Worm (Caenorhabditis elegans) whole organism, early embryonic: ENCODE results near the gene D1005.4.

Experiments used
- B0310.2 ChIP-seq: sonication (generic microtip); optimal IDR thresholded peaks from 2 replicates; lab custom pipeline; 2016; ENCODE audit warnings: mild to moderate bottlenecking, missing genetic modification characterization, missing compliant biosample characterization
- F13C5.2 ChIP-seq: sonication (generic microtip); optimal IDR thresholded peaks from 2 replicates; lab custom pipeline; 2017; ENCODE audit warnings: mild to moderate bottlenecking, missing genetic modification characterization, inconsistent platforms, missing compliant biosample characterization
- aly-1 ChIP-seq: sonication (generic microtip); optimal IDR thresholded peaks from 2 replicates; lab custom pipeline; 2016; ENCODE audit warnings: missing genetic modification characterization, missing compliant biosample characterization
- ama-1 ChIP-seq: fragments of 150-350 bp; optimal IDR thresholded peaks from 2 replicates; lab custom pipeline; 2014
- ceh-13 ChIP-seq: fragments of 200-800 bp; sonication (Bioruptor generic); optimal IDR thresholded peaks from 2 replicates; lab custom pipeline; 2018; ENCODE audit warnings: mild to moderate bottlenecking, missing genetic modification characterization, missing compliant biosample characterization
- ceh-36 ChIP-seq: sonication (generic microtip); optimal IDR thresholded peaks from 2 replicates; lab custom pipeline; 2016; ENCODE audit warnings: missing genetic modification characterization, inconsistent platforms, missing compliant biosample characterization
- ets-7 ChIP-seq: sonication (generic microtip); optimal IDR thresholded peaks from 2 replicates; lab custom pipeline; 2016; ENCODE audit warnings: missing genotype, missing genetic modification characterization, missing compliant biosample characterization
- flt-1 ChIP-seq: fragments of 200-800 bp; sonication (Bioruptor generic); IDR thresholded peaks from 2 replicates; pipeline ENCODE4 v1.3.6; 2022; ENCODE audit warnings: missing genetic modification characterization, missing compliant biosample characterization
- hmbx-1 ChIP-seq: sonication (generic microtip); optimal IDR thresholded peaks from 2 replicates; lab custom pipeline; 2016; ENCODE audit warnings: mild to moderate bottlenecking, missing genetic modification characterization, missing compliant biosample characterization
- hmg-4 ChIP-seq: fragments of 200-800 bp; sonication (Bioruptor generic); optimal IDR thresholded peaks from 2 replicates; lab custom pipeline; 2018; ENCODE audit warnings: mild to moderate bottlenecking, missing genetic modification characterization, missing compliant biosample characterization
- hnd-1 ChIP-seq: sonication (generic microtip); optimal IDR thresholded peaks from 2 replicates; lab custom pipeline; 2016; ENCODE audit warnings: missing genetic modification characterization, missing compliant biosample characterization
- pes-1 ChIP-seq: fragments of 200-800 bp; sonication (Bioruptor generic); IDR thresholded peaks from 2 replicates; pipeline ENCODE4 v1.3.6; 2022; ENCODE audit warnings: missing genetic modification reagents, missing genetic modification characterization, missing compliant biosample characterization
- scrt-1 ChIP-seq: fragments of 200-800 bp; sonication (Bioruptor generic); IDR thresholded peaks from 2 replicates; pipeline ENCODE4 v1.3.6; 2022; ENCODE audit warnings: missing genetic modification characterization, missing compliant biosample characterization
- sea-1 ChIP-seq: fragments of 200-800 bp; sonication (Bioruptor generic); conservative IDR thresholded peaks from 2 replicates; pipeline ENCODE4 v1.3.6; 2022; ENCODE audit warnings: missing genetic modification characterization, missing compliant biosample characterization
- tbx-11 ChIP-seq: fragments of 200-800 bp; sonication (Bioruptor generic); IDR thresholded peaks from 2 replicates; pipeline ENCODE4 v1.3.6; 2022; ENCODE audit warnings: missing genetic modification characterization, missing compliant biosample characterization
- tbx-37 ChIP-seq: fragments of 200-800 bp; sonication (Bioruptor generic); conservative IDR thresholded peaks from 2 replicates; pipeline ENCODE4 v1.3.6; 2022; ENCODE audit warnings: missing genetic modification reagents, missing genetic modification characterization, missing compliant biosample characterization
- tra-4 ChIP-seq: sonication (generic microtip); optimal IDR thresholded peaks from 2 replicates; lab custom pipeline; 2017; ENCODE audit warnings: missing genetic modification characterization, missing compliant biosample characterization

Gene D1005.4

ce11 chrX:1478569-1478968 lies 7.0 kb downstream of the D1005.4 start:
- no peak for TF ChIP-seq hmg-4 (GFP tag; lab: Kevin White, UChicago)

ce11 chrX:1477932-1478331 lies 7.7 kb downstream of the D1005.4 start:
- TF ChIP-seq ceh-36 (tag; lab: Kevin White, UChicago): no peak
- TF ChIP-seq tra-4: no peak
- TF ChIP-seq flt-1 (GFP tag; lab: Robert Waterston, UW): no peak
- TF ChIP-seq tbx-11 (GFP tag; lab: Robert Waterston, UW): no peak
- no peak for TF ChIP-seq B0310.2

ce11 chrX:1476005-1476404 lies 9.6 kb downstream of the D1005.4 start:
- TF ChIP-seq pes-1 (GFP tag; lab: Robert Waterston, UW): no peak
- TF ChIP-seq scrt-1: no peak

- TF ChIP-seq ceh-36 (tag; lab: Kevin White, UChicago): no peak
- no peak for TF ChIP-seq hmbx-1
- TF ChIP-seq flt-1 (GFP tag; lab: Robert Waterston, UW): no peak
- TF ChIP-seq ama-1: no peak
- no peak for TF ChIP-seq scrt-1
- no peak for TF ChIP-seq sea-1 (GFP tag; lab: Robert Waterston, UW)
- no peak for TF ChIP-seq aly-1
- TF ChIP-seq hnd-1: no peak
- no peak for TF ChIP-seq tra-4
- TF ChIP-seq hmg-4 (GFP tag; lab: Kevin White, UChicago): no peak
- no peak for TF ChIP-seq tbx-37 (GFP tag; lab: Robert Waterston, UW)
- no peak for TF ChIP-seq F13C5.2 (tag; lab: Kevin White, UChicago)
- TF ChIP-seq ets-7 (tag; lab: Kevin White, UChicago): no peak
- no peak for TF ChIP-seq tbx-11 (GFP tag; lab: Robert Waterston, UW)
- no peak for TF ChIP-seq B0310.2
- TF ChIP-seq ceh-13 (GFP tag; lab: Kevin White, UChicago): no peak
- no peak for TF ChIP-seq pes-1 (GFP tag; lab: Robert Waterston, UW)
Observed at ce11 chrX:1473794-1474193, 11.8 kb downstream of the D1005.4 start.

ce11 chrX:1472880-1473279 lies 12.7 kb downstream of the D1005.4 start, which contains the start of gene D1005.5:
TSS of gene D1005.5 (minus strand) at chrX:1472980.
- no peak for TF ChIP-seq B0310.2
- TF ChIP-seq ets-7 (tag; lab: Kevin White, UChicago): no peak
- TF ChIP-seq tbx-37 (GFP tag; lab: Robert Waterston, UW): no peak

ce11 chrX:1471232-1471631 lies 14.4 kb downstream of the D1005.4 start:
- TF ChIP-seq pes-1 (GFP tag; lab: Robert Waterston, UW) (no peak), aly-1 (no peak), ama-1 (no peak), tbx-11 (GFP tag; lab: Robert Waterston, UW) (no peak), hnd-1 (no peak), hmbx-1 (no peak), F13C5.2 (tag; lab: Kevin White, UChicago) (no peak), ets-7 (tag; lab: Kevin White, UChicago) (no peak), tbx-37 (GFP tag; lab: Robert Waterston, UW) (no peak), hmg-4 (GFP tag; lab: Kevin White, UChicago) (no peak), ceh-36 (tag; lab: Kevin White, UChicago) (no peak), scrt-1 (no peak), sea-1 (GFP tag; lab: Robert Waterston, UW) (no peak), ceh-13 (GFP tag; lab: Kevin White, UChicago) (no peak), B0310.2 (no peak), tra-4 (no peak), flt-1 (GFP tag; lab: Robert Waterston, UW) (no peak)

- no peak for TF ChIP-seq tbx-37 (GFP tag; lab: Robert Waterston, UW)
- TF ChIP-seq B0310.2: no peak
- TF ChIP-seq ceh-13 (GFP tag; lab: Kevin White, UChicago): no peak
- TF ChIP-seq scrt-1: no peak
- no peak for TF ChIP-seq aly-1
- TF ChIP-seq hmbx-1: no peak
- TF ChIP-seq sea-1 (GFP tag; lab: Robert Waterston, UW): no peak
- no peak for TF ChIP-seq ceh-36 (tag; lab: Kevin White, UChicago)
- no peak for TF ChIP-seq tbx-11 (GFP tag; lab: Robert Waterston, UW)
- TF ChIP-seq hnd-1: no peak
- no peak for TF ChIP-seq hmg-4 (GFP tag; lab: Kevin White, UChicago)
- no peak for TF ChIP-seq ets-7 (tag; lab: Kevin White, UChicago)
- no peak for TF ChIP-seq F13C5.2 (tag; lab: Kevin White, UChicago)
- TF ChIP-seq flt-1 (GFP tag; lab: Robert Waterston, UW): no peak
- no peak for TF ChIP-seq ama-1
- no peak for TF ChIP-seq tra-4
- no peak for TF ChIP-seq pes-1 (GFP tag; lab: Robert Waterston, UW)
Observed at ce11 chrX:1468057-1468456, 17.6 kb downstream of the D1005.4 start.

- no peak for TF ChIP-seq B0310.2
Observed at ce11 chrX:1464699-1465098, 20.9 kb downstream of the D1005.4 start, which contains the start of gene D1005.6. TSS of gene D1005.6 (minus strand) at chrX:1464799.

ce11 chrX:1459756-1460155 lies 25.9 kb downstream of the D1005.4 start:
- TF ChIP-seq tbx-11 (GFP tag; lab: Robert Waterston, UW) (no peak), ceh-13 (GFP tag; lab: Kevin White, UChicago) (no peak), tra-4 (no peak), ceh-36 (tag; lab: Kevin White, UChicago) (no peak), scrt-1 (no peak)
